Fruit fly (Drosophila melanogaster) whole organism, pupa: ENCODE measurements around the gene CG45011.

ENCODE experiments used
- CG10348 ChIP-seq: fragments of 200-800 bp; sonication (Bioruptor generic); IDR thresholded peaks from 2 replicates; pipeline ENCODE4 v1.3.6; 2022; ENCODE audit warnings: missing biosample characterization, missing genetic modification characterization
- CG12605 ChIP-seq: fragments of 200-800 bp; sonication (Bioruptor generic); IDR thresholded peaks from 2 replicates; pipeline ENCODE4 v1.3.6; 2022; ENCODE audit warnings: missing biosample characterization, missing genetic modification characterization
- CG13204 ChIP-seq: fragments of 200-800 bp; sonication (Bioruptor generic); optimal IDR thresholded peaks from 2 replicates; lab custom pipeline; 2018; ENCODE audit warnings: missing biosample characterization, mild to moderate bottlenecking, missing genetic modification characterization, moderate library complexity
- CG14655 ChIP-seq: fragments of 200-800 bp; sonication (Bioruptor generic); optimal IDR thresholded peaks from 3 replicates; lab custom pipeline; 2017; ENCODE audit warnings: mild to moderate bottlenecking, missing biosample characterization, missing genetic modification reagents, missing genetic modification characterization
- CG15710 ChIP-seq: fragments of 200-800 bp; sonication (Bioruptor generic); optimal IDR thresholded peaks from 2 replicates; lab custom pipeline; 2018; ENCODE audit warnings: missing biosample characterization, mild to moderate bottlenecking, missing genetic modification characterization, moderate library complexity
- CG17806 ChIP-seq: fragments of 200-800 bp; sonication (Bioruptor generic); optimal IDR thresholded peaks from 2 replicates; lab custom pipeline; 2018; ENCODE audit warnings: missing biosample characterization, mild to moderate bottlenecking, missing genetic modification characterization, moderate library complexity
- CG32121 ChIP-seq: fragments of 200-800 bp; sonication (Bioruptor generic); IDR thresholded peaks from 2 replicates; pipeline ENCODE4 v1.3.6; 2022; ENCODE audit warnings: missing biosample characterization, missing genetic modification characterization
- CG34367 ChIP-seq: fragments of 200-800 bp; sonication (Bioruptor generic); optimal IDR thresholded peaks from 2 replicates; lab custom pipeline; 2018; ENCODE audit warnings: missing biosample characterization, mild to moderate bottlenecking, missing genetic modification characterization
- CG4496 ChIP-seq: fragments of 200-800 bp; sonication (Bioruptor generic); IDR thresholded peaks from 3 replicates; pipeline ENCODE4 v1.3.6; 2022; ENCODE audit warnings: missing biosample characterization, missing genetic modification characterization
- CG8159 ChIP-seq: fragments of 200-800 bp; sonication (Bioruptor generic); optimal IDR thresholded peaks from 3 replicates; lab custom pipeline; 2018; ENCODE audit warnings: missing biosample characterization, mild to moderate bottlenecking, missing genetic modification characterization, moderate library complexity
- CG8301 ChIP-seq: fragments of 200-800 bp; sonication (Bioruptor generic); optimal IDR thresholded peaks from 2 replicates; lab custom pipeline; 2018; ENCODE audit warnings: missing biosample characterization, mild to moderate bottlenecking, missing genetic modification characterization
- CG9948 ChIP-seq: fragments of 200-800 bp; sonication (Bioruptor generic); optimal IDR thresholded peaks from 2 replicates; lab custom pipeline; 2018; ENCODE audit warnings: missing biosample characterization, mild to moderate bottlenecking, missing genetic modification characterization, moderate library complexity
- D1 ChIP-seq: fragments of 200-800 bp; sonication (Bioruptor generic); optimal IDR thresholded peaks from 2 replicates; lab custom pipeline; 2018; ENCODE audit warnings: missing biosample characterization, mild to moderate bottlenecking, missing genetic modification characterization, moderate library complexity
- EcR ChIP-seq: fragments of 200-800 bp; sonication (Bioruptor generic); optimal IDR thresholded peaks from 3 replicates; lab custom pipeline; 2019; ENCODE audit warnings: missing biosample characterization, missing genetic modification characterization, mild to moderate bottlenecking, moderate library complexity, missing genetic modification reagents
- Ets98B ChIP-seq: fragments of 200-800 bp; sonication (Bioruptor generic); IDR thresholded peaks from 2 replicates; pipeline ENCODE4 v1.3.6; 2022; ENCODE audit warnings: missing biosample characterization, missing genetic modification characterization
- Pif1A ChIP-seq: fragments of 200-800 bp; sonication (Bioruptor generic); optimal IDR thresholded peaks from 3 replicates; lab custom pipeline; 2016; ENCODE audit warnings: missing biosample characterization, missing genetic modification characterization
- Pif1B ChIP-seq: fragments of 200-800 bp; sonication (Bioruptor generic); optimal IDR thresholded peaks from 3 replicates; lab custom pipeline; 2016; ENCODE audit warnings: missing biosample characterization, missing genetic modification characterization
- Snoo ChIP-seq: fragments of 200-800 bp; sonication (Bioruptor generic); optimal IDR thresholded peaks from 3 replicates; lab custom pipeline; 2017; ENCODE audit warnings: missing biosample characterization, mild to moderate bottlenecking, missing genetic modification characterization, inconsistent platforms
- fd96Ca ChIP-seq: fragments of 200-800 bp; sonication (Bioruptor generic); IDR thresholded peaks from 3 replicates; pipeline ENCODE4 v1.3.6; 2022; ENCODE audit warnings: missing biosample characterization, missing genetic modification characterization
- gl ChIP-seq: fragments of 200-800 bp; sonication (Bioruptor generic); optimal IDR thresholded peaks from 2 replicates; lab custom pipeline; 2018; ENCODE audit warnings: missing biosample characterization, mild to moderate bottlenecking, missing genetic modification characterization
- rn ChIP-seq: fragments of 200-800 bp; sonication (Bioruptor generic); IDR thresholded peaks from 2 replicates; pipeline ENCODE4 v1.3.6; 2022; ENCODE audit warnings: missing biosample characterization, missing genetic modification characterization

The CG45011 gene

dm6 chr2L:11816376-11816775 is 17.5 kb upstream of the CG45011 start:
- no peak for TF ChIP-seq CG9948 (tag; lab: Kevin White, UChicago)
- peak; percentile 19 for TF ChIP-seq Pif1B (GFP tag; lab: Kevin White, UChicago)
- TF ChIP-seq CG34367: peak; percentile 54
- peak; percentile 72 for TF ChIP-seq Pif1A (GFP tag; lab: Kevin White, UChicago)
- peak; percentile 48 for TF ChIP-seq gl (tag; lab: Kevin White, UChicago)
- peak; percentile 30 for TF ChIP-seq CG15710 (tag; lab: Kevin White, UChicago)
- TF ChIP-seq rn (GFP tag; lab: Robert Waterston, UW): peak; percentile 40; the same call in 1 of the 2 replicates
- peak; percentile 58; the same call in 2 of the 3 replicates for TF ChIP-seq fd96Ca (GFP tag; lab: Robert Waterston, UW)
- no peak for TF ChIP-seq CG13204 (GFP tag; lab: Kevin White, UChicago)
- TF ChIP-seq CG8301: peak; percentile 43
- no peak for TF ChIP-seq EcR (GFP tag; lab: Kevin White, UChicago)
- TF ChIP-seq CG8159 (tag; lab: Kevin White, UChicago): peak; percentile 30
- peak; percentile 61 for TF ChIP-seq CG14655 (GFP tag; lab: Kevin White, UChicago)
- TF ChIP-seq CG17806 (tag; lab: Kevin White, UChicago): peak; percentile 23
- TF ChIP-seq D1: no peak
- no peak for TF ChIP-seq Snoo (tag; lab: Kevin White, UChicago)
- TF ChIP-seq Ets98B (GFP tag; lab: Robert Waterston, UW): peak; percentile 43
- TF ChIP-seq CG32121 (GFP tag; lab: Robert Waterston, UW): peak; percentile 51
- peak; percentile 88 for TF ChIP-seq CG4496 (GFP tag; lab: Robert Waterston, UW)
- peak; percentile 62 for TF ChIP-seq CG12605 (GFP tag; lab: Robert Waterston, UW)
- TF ChIP-seq CG10348: no peak

dm6 chr2L:11823470-11824162 is 10.3 kb upstream of the CG45011 start:
- no peak for TF ChIP-seq CG17806 (tag; lab: Kevin White, UChicago)
- no peak for TF ChIP-seq CG8301
- TF ChIP-seq CG15710 (tag; lab: Kevin White, UChicago): no peak
- TF ChIP-seq Pif1B (GFP tag; lab: Kevin White, UChicago): no peak
- TF ChIP-seq CG10348: no peak
- no peak for TF ChIP-seq CG32121 (GFP tag; lab: Robert Waterston, UW)
- TF ChIP-seq rn (GFP tag; lab: Robert Waterston, UW): no peak
- no peak for TF ChIP-seq gl (tag; lab: Kevin White, UChicago)
- no peak for TF ChIP-seq EcR (GFP tag; lab: Kevin White, UChicago)
- no peak for TF ChIP-seq CG34367
- TF ChIP-seq Pif1A (GFP tag; lab: Kevin White, UChicago): no peak

- TF ChIP-seq D1: no peak
- TF ChIP-seq CG10348: no peak
- TF ChIP-seq Pif1A (GFP tag; lab: Kevin White, UChicago): no peak
- TF ChIP-seq Snoo (tag; lab: Kevin White, UChicago): no peak
- no peak for TF ChIP-seq CG17806 (tag; lab: Kevin White, UChicago)
- no peak for TF ChIP-seq CG15710 (tag; lab: Kevin White, UChicago)
- no peak for TF ChIP-seq CG14655 (GFP tag; lab: Kevin White, UChicago)
- no peak for TF ChIP-seq CG8159 (tag; lab: Kevin White, UChicago)
- TF ChIP-seq EcR (GFP tag; lab: Kevin White, UChicago): no peak
- TF ChIP-seq CG34367: no peak
- TF ChIP-seq CG9948 (tag; lab: Kevin White, UChicago): no peak
- TF ChIP-seq, all 21 proteins: peak for 0
These were observed 4.6 kb upstream of the CG45011 start, which contains the start of gene esc for dm6 chr2L:11829277-11829676. Gene esc, minus strand, starts transcription at chr2L:11829405.

DNA sequence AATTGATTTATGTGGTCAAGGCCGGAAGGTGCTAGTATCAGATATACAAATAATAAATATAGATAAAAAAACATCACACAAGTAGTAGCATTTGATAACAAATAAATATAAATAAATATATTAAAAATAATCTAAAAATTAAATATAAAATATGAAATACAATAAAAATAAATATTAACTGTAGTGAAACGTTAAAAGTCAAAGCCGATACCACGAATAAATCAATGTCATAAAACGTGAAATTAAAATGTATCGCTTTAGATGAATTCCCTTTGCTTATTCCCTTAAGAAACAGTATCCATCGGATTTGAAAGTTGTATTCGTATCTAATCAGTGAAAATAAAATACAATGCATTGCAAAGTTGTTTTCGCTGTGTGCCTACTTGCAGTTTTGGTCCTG is 422 bp downstream of the CG45011 start, which contains the start of gene CG45012:
Gene CG45012 (plus strand): TSS at position 301 of the 400 bp plus-strand sequence.
- TF ChIP-seq Ets98B (GFP tag; lab: Robert Waterston, UW) (no peak), gl (tag; lab: Kevin White, UChicago) (no peak)

- no peak for TF ChIP-seq fd96Ca (GFP tag; lab: Robert Waterston, UW)
- no peak for TF ChIP-seq CG13204 (GFP tag; lab: Kevin White, UChicago)
- no peak for TF ChIP-seq gl (tag; lab: Kevin White, UChicago)
- TF ChIP-seq rn (GFP tag; lab: Robert Waterston, UW): no peak
- no peak for TF ChIP-seq D1
- TF ChIP-seq Ets98B (GFP tag; lab: Robert Waterston, UW): no peak
These were observed 3.1 kb downstream of the CG45011 start, which contains the start of gene Sfp33A4 for dm6 chr2L:11836943-11837342. Gene Sfp33A4, plus strand, starts transcription at chr2L:11837243.

- TF ChIP-seq D1 (no peak), CG15710 (tag; lab: Kevin White, UChicago) (no peak), CG34367 (no peak), EcR (GFP tag; lab: Kevin White, UChicago) (no peak), Ets98B (GFP tag; lab: Robert Waterston, UW) (no peak), CG17806 (tag; lab: Kevin White, UChicago) (no peak), rn (GFP tag; lab: Robert Waterston, UW) (no peak), Pif1A (GFP tag; lab: Kevin White, UChicago) (no peak), CG12605 (GFP tag; lab: Robert Waterston, UW) (no peak), CG4496 (GFP tag; lab: Robert Waterston, UW) (no peak), CG13204 (GFP tag; lab: Kevin White, UChicago) (no peak), Snoo (tag; lab: Kevin White, UChicago) (no peak), CG8159 (tag; lab: Kevin White, UChicago) (no peak), CG32121 (GFP tag; lab: Robert Waterston, UW) (no peak), CG9948 (tag; lab: Kevin White, UChicago) (no peak), Pif1B (GFP tag; lab: Kevin White, UChicago) (no peak), gl (tag; lab: Kevin White, UChicago) (no peak), CG14655 (GFP tag; lab: Kevin White, UChicago) (no peak), CG8301 (no peak)
These were observed 3.5 kb downstream of the CG45011 start, which contains the start of gene Sfp33A2 for dm6 chr2L:11837413-11837812. Gene Sfp33A2, plus strand, starts transcription at chr2L:11837713.
